Worm (Caenorhabditis elegans) whole organism, L4/young adult: ENCODE results near the gene srp-7.

Experiments
- dao-5 ChIP-seq: sonication (generic microtip); optimal IDR thresholded peaks from 2 replicates; lab custom pipeline; 2016; ENCODE audit warnings: missing genotype, missing genetic modification characterization, moderate library complexity, missing compliant biosample characterization
- him-1 ChIP-seq: sonication (generic microtip); optimal IDR thresholded peaks from 2 replicates; lab custom pipeline; 2016; ENCODE audit warnings: missing genotype, missing genetic modification reagents, missing genetic modification characterization, missing compliant biosample characterization

DNA sequence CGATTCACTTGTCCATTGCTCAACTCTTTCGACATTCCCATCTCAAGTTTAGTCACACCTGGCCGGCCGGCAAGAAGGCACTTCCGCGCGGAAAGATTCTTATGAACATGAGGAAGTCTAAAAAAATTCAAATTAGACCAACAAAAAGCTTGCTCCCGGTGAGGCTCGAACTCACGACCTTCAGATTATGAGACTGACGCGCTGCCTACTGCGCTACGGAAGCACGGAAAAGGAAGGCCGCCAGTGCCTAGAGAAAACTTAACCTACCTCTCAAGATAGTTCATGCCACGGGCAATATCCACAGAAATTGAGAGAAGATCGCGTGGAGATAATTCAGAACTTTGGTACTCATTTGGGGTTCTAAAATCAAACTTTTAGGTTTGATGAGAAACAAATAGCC, 51.1 kb downstream of the srp-7 start:
- TF ChIP-seq him-1 (tag; lab: Kevin White, UChicago) (no peak), dao-5 (no peak)
